Fruit fly (Drosophila melanogaster) whole organism, prepupa: Measurements from ENCODE around the gene CG15247.

Experiments used
- Blimp-1 ChIP-seq: fragments of 200-800 bp; sonication (Bioruptor generic); optimal IDR thresholded peaks from 3 replicates; lab custom pipeline; 2017; ENCODE audit warnings: missing biosample characterization, missing genetic modification characterization, mild to moderate bottlenecking, moderate library complexity, missing genetic modification reagents
- CG10631 ChIP-seq: fragments of 200-800 bp; sonication (Bioruptor generic); optimal IDR thresholded peaks from 2 replicates; lab custom pipeline; 2016; ENCODE audit warnings: missing biosample characterization, missing genetic modification characterization
- CG10669 ChIP-seq: fragments of 200-800 bp; sonication (Bioruptor generic); optimal IDR thresholded peaks from 3 replicates; lab custom pipeline; 2018; ENCODE audit warnings: missing biosample characterization, mild to moderate bottlenecking, missing genetic modification characterization, moderate library complexity
- CG11762 ChIP-seq: fragments of 200-800 bp; sonication (Bioruptor generic); optimal IDR thresholded peaks from 3 replicates; lab custom pipeline; 2016; ENCODE audit warnings: missing biosample characterization, missing genetic modification characterization; ENCODE audit not compliant: insufficient read depth
- CG15336 ChIP-seq: fragments of 200-800 bp; sonication (Bioruptor generic); IDR thresholded peaks from 2 replicates; pipeline ENCODE4 v1.3.6; 2022; ENCODE audit warnings: missing biosample characterization, missing genetic modification characterization
- CG1621 ChIP-seq: fragments of 200-800 bp; sonication (Bioruptor generic); optimal IDR thresholded peaks from 3 replicates; lab custom pipeline; 2018; ENCODE audit warnings: missing biosample characterization, mild to moderate bottlenecking, missing genetic modification characterization
- CG32006 ChIP-seq: fragments of 200-800 bp; sonication (Bioruptor generic); optimal IDR thresholded peaks from 3 replicates; lab custom pipeline; 2017; ENCODE audit warnings: missing biosample characterization, mild to moderate bottlenecking, missing genetic modification characterization
- CG34406 ChIP-seq: fragments of 200-800 bp; sonication (Bioruptor generic); optimal IDR thresholded peaks from 3 replicates; lab custom pipeline; 2016; ENCODE audit warnings: missing biosample characterization, missing genetic modification characterization
- CG6163 ChIP-seq: fragments of 200-800 bp; sonication (Bioruptor generic); IDR thresholded peaks from 3 replicates; pipeline ENCODE4 v1.3.6; 2022; ENCODE audit warnings: missing biosample characterization, missing genetic modification characterization
- CG6276 ChIP-seq: fragments of 200-800 bp; sonication (Bioruptor generic); optimal IDR thresholded peaks from 2 replicates; lab custom pipeline; 2017; ENCODE audit warnings: missing biosample characterization, mild to moderate bottlenecking, missing genetic modification characterization
- CG6808 ChIP-seq: fragments of 200-800 bp; sonication (Bioruptor generic); optimal IDR thresholded peaks from 3 replicates; lab custom pipeline; 2017; ENCODE audit warnings: missing biosample characterization, missing genetic modification characterization, mild to moderate bottlenecking, moderate library complexity, missing genetic modification reagents
- CG6854 ChIP-seq: fragments of 200-800 bp; sonication (Bioruptor generic); optimal IDR thresholded peaks from 2 replicates; lab custom pipeline; 2017; ENCODE audit warnings: missing biosample characterization, mild to moderate bottlenecking, missing genetic modification characterization
- CG8119 ChIP-seq: fragments of 200-800 bp; sonication (Bioruptor generic); IDR thresholded peaks from 3 replicates; pipeline ENCODE4 v1.3.6; 2022; ENCODE audit warnings: missing biosample characterization, missing genetic modification characterization
- CG8632 ChIP-seq: fragments of 200-800 bp; sonication (Bioruptor generic); optimal IDR thresholded peaks from 3 replicates; lab custom pipeline; 2016; ENCODE audit warnings: missing biosample characterization, missing genetic modification characterization
- Eip78C ChIP-seq: fragments of 200-800 bp; sonication (Bioruptor generic); peaks from one replicate; lab custom pipeline; 2016; ENCODE audit warnings: missing biosample characterization, missing genetic modification characterization
- Ets21C ChIP-seq: fragments of 200-800 bp; sonication (Bioruptor generic); optimal IDR thresholded peaks from 3 replicates; lab custom pipeline; 2016; ENCODE audit warnings: missing biosample characterization, missing genetic modification characterization
- Ets96B ChIP-seq: fragments of 200-800 bp; optimal IDR thresholded peaks from 2 replicates; lab custom pipeline; 2019; ENCODE audit warnings: missing biosample characterization, mild to moderate bottlenecking, missing genetic modification characterization, moderate library complexity
- Hr38 ChIP-seq: sonication (Bioruptor generic); optimal IDR thresholded peaks from 2 replicates; lab custom pipeline; 2016; ENCODE audit warnings: missing biosample characterization, missing genetic modification characterization
- Hr4 ChIP-seq: fragments of 200-800 bp; sonication (Bioruptor generic); optimal IDR thresholded peaks from 3 replicates; lab custom pipeline; 2016; ENCODE audit warnings: missing biosample characterization, missing genetic modification characterization
- Lpt ChIP-seq: fragments of 200-800 bp; sonication (Bioruptor generic); optimal IDR thresholded peaks from 3 replicates; lab custom pipeline; 2016; ENCODE audit warnings: missing biosample characterization, missing genetic modification characterization
- OdsH ChIP-seq: fragments of 200-800 bp; sonication (Bioruptor generic); optimal IDR thresholded peaks from 3 replicates; lab custom pipeline; 2016; ENCODE audit warnings: missing biosample characterization, missing genetic modification characterization
- Smox ChIP-seq: fragments of 200-800 bp; sonication (Bioruptor generic); optimal IDR thresholded peaks from 3 replicates; lab custom pipeline; 2016; ENCODE audit warnings: missing biosample characterization, missing genetic modification characterization
- Sox102F ChIP-seq: fragments of 200-800 bp; sonication (Bioruptor generic); optimal IDR thresholded peaks from 2 replicates; lab custom pipeline; 2016; ENCODE audit warnings: missing biosample characterization, mild to moderate bottlenecking, missing genetic modification characterization
- Sox14 ChIP-seq: fragments of 200-800 bp; sonication (Bioruptor generic); optimal IDR thresholded peaks from 3 replicates; lab custom pipeline; 2016; ENCODE audit warnings: missing biosample characterization, missing genetic modification characterization
- achi ChIP-seq: fragments of 200-800 bp; sonication (Bioruptor generic); optimal IDR thresholded peaks from 3 replicates; lab custom pipeline; 2016; ENCODE audit warnings: missing biosample characterization, missing genetic modification characterization
- acj6 ChIP-seq: fragments of 200-800 bp; sonication (Bioruptor generic); optimal IDR thresholded peaks from 3 replicates; lab custom pipeline; 2016; ENCODE audit warnings: missing biosample characterization, missing genetic modification characterization
- dac ChIP-seq: fragments of 200-800 bp; sonication (Bioruptor generic); optimal IDR thresholded peaks from 2 replicates; lab custom pipeline; 2017; ENCODE audit warnings: missing biosample characterization, mild to moderate bottlenecking, missing genetic modification characterization
- dsx ChIP-seq: fragments of 200-800 bp; optimal IDR thresholded peaks from 3 replicates; lab custom pipeline; 2019; ENCODE audit warnings: missing biosample characterization, mild to moderate bottlenecking, missing genetic modification characterization, moderate library complexity; ENCODE audit not compliant: poor library complexity, severe bottlenecking
- eg ChIP-seq: fragments of 200-800 bp; sonication (Bioruptor generic); IDR thresholded peaks from 3 replicates; pipeline ENCODE4 v1.3.6; 2022; ENCODE audit warnings: missing biosample characterization, missing genetic modification characterization
- fd59A ChIP-seq: fragments of 200-800 bp; sonication (Bioruptor generic); optimal IDR thresholded peaks from 2 replicates; lab custom pipeline; 2017; ENCODE audit warnings: missing biosample characterization, mild to moderate bottlenecking, missing genetic modification characterization, missing genetic modification reagents
- fd85E ChIP-seq: fragments of 200-800 bp; sonication (Bioruptor generic); optimal IDR thresholded peaks from 3 replicates; lab custom pipeline; 2016; ENCODE audit warnings: missing biosample characterization, missing genetic modification characterization
- fkh ChIP-seq: fragments of 200-800 bp; sonication (Bioruptor generic); optimal IDR thresholded peaks from 3 replicates; lab custom pipeline; 2017; ENCODE audit warnings: missing biosample characterization, mild to moderate bottlenecking, missing genetic modification characterization, moderate library complexity
- pdm3 ChIP-seq: fragments of 200-800 bp; sonication (Bioruptor generic); optimal IDR thresholded peaks from 3 replicates; lab custom pipeline; 2016; ENCODE audit warnings: missing biosample characterization, missing genetic modification characterization
- ss ChIP-seq, 2 experiments: fragments of 200-800 bp; sonication (Bioruptor generic); optimal IDR thresholded peaks; 2 replicates in 1 of 2; 3 replicates in 1 of 2; lab custom pipeline; 2017 to 2018; ENCODE audit warnings: mild to moderate bottlenecking in 2 of 2, missing biosample characterization in 2 of 2, missing genetic modification characterization in 2 of 2, moderate library complexity in 1 of 2
- svp ChIP-seq: fragments of 200-800 bp; sonication (Bioruptor generic); peaks from one replicate; lab custom pipeline; 2016; ENCODE audit warnings: missing biosample characterization, missing genetic modification characterization
- topi ChIP-seq: fragments of 200-800 bp; sonication (Bioruptor generic); optimal IDR thresholded peaks from 3 replicates; lab custom pipeline; 2016; ENCODE audit warnings: missing biosample characterization, missing genetic modification characterization

CG15247 gene

dm6 chrX:9892834-9893233, 16.4 kb upstream of the CG15247 start (continued):
- TF ChIP-seq CG11762 = peak; percentile 14
- no peak for TF ChIP-seq CG10669 (GFP tag; lab: Kevin White, UChicago)
- peak; percentile 76 for TF ChIP-seq Sox102F (GFP tag; lab: Kevin White, UChicago)
- peak; percentile 10 for TF ChIP-seq Blimp-1 (GFP tag; lab: Kevin White, UChicago)
- TF ChIP-seq ss (GFP tag; optimal IDR thresholded peaks at IDR 0.05; lab: Kevin White, UChicago) = no peak
- peak; percentile 51 for TF ChIP-seq acj6
- TF ChIP-seq Ets96B (tag; lab: Kevin White, UChicago) = no peak

DNA sequence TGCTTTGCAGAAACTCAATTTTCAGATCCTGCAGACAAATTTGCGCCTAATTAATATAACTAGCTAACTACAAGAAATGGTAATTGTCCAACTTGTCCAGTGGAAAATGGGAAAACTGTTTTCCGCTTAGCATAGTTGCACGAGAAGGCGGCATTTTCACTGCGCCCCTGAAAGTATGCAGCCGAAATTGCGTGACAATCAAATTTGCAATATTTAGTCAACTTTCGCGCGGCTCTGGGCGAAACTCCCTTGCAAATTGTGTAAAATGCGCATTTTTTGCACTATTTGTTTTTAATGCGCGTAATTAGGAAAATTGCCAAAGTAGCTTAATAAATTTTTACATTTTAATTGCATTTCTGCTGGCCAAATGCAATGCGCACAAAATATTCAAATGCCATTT, 13.2 kb upstream of the CG15247 start:
- no peak for TF ChIP-seq Hr4
- no peak for TF ChIP-seq Hr38 (GFP tag; lab: Kevin White, UChicago)
- no peak for TF ChIP-seq CG11762
- no peak for TF ChIP-seq CG10631

- TF ChIP-seq fkh (GFP tag; lab: Kevin White, UChicago) = peak; percentile 74
- no peak for TF ChIP-seq Hr38 (GFP tag; lab: Kevin White, UChicago)
These were observed 8.9 kb upstream of the CG15247 start for dm6 chrX:9885363-9885762.

DNA sequence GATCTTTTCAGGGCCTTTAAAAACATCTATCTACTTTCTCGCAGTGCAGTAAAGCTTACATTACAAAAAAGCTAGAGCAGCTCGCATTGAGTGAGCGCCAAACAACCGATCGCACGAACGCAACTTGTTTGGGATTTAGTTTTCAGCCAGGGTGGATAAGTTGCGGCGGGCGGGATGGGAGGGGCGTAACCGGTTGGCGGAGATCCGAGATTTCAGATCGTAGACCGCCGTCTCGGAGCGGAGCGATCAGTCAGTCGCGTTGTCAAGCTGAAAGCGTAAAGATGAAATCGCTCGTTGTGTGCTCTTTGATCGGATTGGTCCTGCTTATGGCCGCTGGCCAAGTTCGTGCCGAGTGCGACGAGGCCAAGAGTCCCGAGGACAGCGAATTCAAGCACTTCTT, 7.7 kb upstream of the CG15247 start, which contains the start of gene CG9691:
Gene CG9691 (plus strand): TSS at position 222 of the 400 bp plus-strand sequence.
- TF ChIP-seq topi (GFP tag; lab: Kevin White, UChicago) (no peak), acj6 (peak; percentile 13), fd59A (no peak), CG11762 (no peak), CG1621 (tag; lab: Kevin White, UChicago) (peak; percentile 38), dac (GFP tag; lab: Kevin White, UChicago) (no peak), CG32006 (GFP tag; lab: Kevin White, UChicago) (peak; percentile 19), CG6163 (GFP tag; lab: Robert Waterston, UW) (peak; percentile 45; the same call in 2 of the 3 replicates), Hr4 (peak; percentile 3), Eip78C (GFP tag; lab: Kevin White, UChicago) (peak; percentile 18), CG15336 (no peak), CG8119 (GFP tag; lab: Robert Waterston, UW) (peak; percentile 46; the same call in 1 of the 3 replicates), Smox (peak; percentile 2), eg (GFP tag; lab: Robert Waterston, UW) (peak; percentile 60), dsx (GFP tag; lab: Kevin White, UChicago) (peak; percentile 0), Lpt (GFP tag; lab: Kevin White, UChicago) (peak; percentile 43), CG10669 (GFP tag; lab: Kevin White, UChicago) (no peak), OdsH (GFP tag; lab: Kevin White, UChicago) (peak; percentile 31), CG34406 (GFP tag; lab: Kevin White, UChicago) (peak; percentile 29), CG6276 (peak; percentile 18), pdm3 (GFP tag; lab: Kevin White, UChicago) (peak; percentile 3), ss (GFP tag; optimal IDR thresholded peaks at IDR 0.05; lab: Kevin White, UChicago) (peak in 1 of 2 experiments; percentile 42), CG6854 (GFP tag; lab: Kevin White, UChicago) (peak; percentile 67), CG8632 (GFP tag; lab: Kevin White, UChicago) (no peak), CG6808 (GFP tag; lab: Kevin White, UChicago) (peak; percentile 19), fd85E (GFP tag; lab: Kevin White, UChicago) (no peak), Sox14 (no peak), svp (GFP tag; lab: Kevin White, UChicago) (no peak), Ets21C (GFP tag; lab: Kevin White, UChicago) (no peak), achi (GFP tag; lab: Kevin White, UChicago) (peak; percentile 36)
